Worm (Caenorhabditis elegans) whole organism, young adult: ENCODE results near the gene tab-1.
A peak's percentile ranks its signal among the peaks of the same experiment; 100 is the strongest.

Experiments used
- C17E4.6 ChIP-seq: fragments of 200-800 bp; sonication (Bioruptor generic); IDR thresholded peaks from 2 replicates; pipeline ENCODE4 v1.3.6; 2022; ENCODE audit warnings: missing genetic modification reagents, missing genetic modification characterization, missing compliant biosample characterization
- F52B5.7 ChIP-seq: sonication (generic microtip); optimal IDR thresholded peaks from 2 replicates; lab custom pipeline; 2016; ENCODE audit warnings: mild to moderate bottlenecking, missing genetic modification characterization, missing compliant biosample characterization
- F57A8.1 ChIP-seq: fragments of 200-800 bp; sonication (Bioruptor generic); optimal IDR thresholded peaks from 2 replicates; lab custom pipeline; 2018; ENCODE audit warnings: mild to moderate bottlenecking, missing genetic modification characterization, moderate library complexity, missing compliant biosample characterization
- T07F8.4 ChIP-seq: sonication (generic microtip); optimal IDR thresholded peaks from 2 replicates; lab custom pipeline; 2016; ENCODE audit warnings: mild to moderate bottlenecking, missing genetic modification characterization, moderate library complexity, missing compliant biosample characterization
- Y67H2A.10 ChIP-seq: fragments of 200-800 bp; sonication (Bioruptor generic); conservative IDR thresholded peaks from 2 replicates; pipeline ENCODE4 v1.3.6; 2022; ENCODE audit warnings: missing genetic modification reagents, missing genetic modification characterization, missing compliant biosample characterization
- ZK185.1 ChIP-seq: sonication (generic microtip); optimal IDR thresholded peaks from 2 replicates; lab custom pipeline; 2016; ENCODE audit warnings: mild to moderate bottlenecking, missing genetic modification characterization, missing compliant biosample characterization; ENCODE audit not compliant: poor library complexity, severe bottlenecking
- akir-1 ChIP-seq: fragments of 200-800 bp; sonication (Bioruptor generic); optimal IDR thresholded peaks from 2 replicates; lab custom pipeline; 2018; ENCODE audit warnings: mild to moderate bottlenecking, missing genetic modification characterization, moderate library complexity, missing compliant biosample characterization
- ama-1 ChIP-seq, 3 experiments: fragments of 150-350 bp in 1 of 3; sonication (generic microtip) in 2 of 3; optimal IDR thresholded peaks; 2 replicates each; lab custom pipeline; 2014 to 2018; ENCODE audit warnings: missing biosample characterization in 2 of 3, missing genetic modification characterization in 2 of 3, missing genetic modification reagents in 2 of 3
- athp-1 ChIP-seq: sonication (generic microtip); optimal IDR thresholded peaks from 2 replicates; lab custom pipeline; 2017; ENCODE audit warnings: mild to moderate bottlenecking, missing genetic modification characterization, missing compliant biosample characterization
- ccch-3 ChIP-seq: fragments of 200-800 bp; sonication (Bioruptor generic); optimal IDR thresholded peaks from 2 replicates; lab custom pipeline; 2018; ENCODE audit warnings: mild to moderate bottlenecking, missing genetic modification characterization, missing compliant biosample characterization
- cebp-1 ChIP-seq, 2 experiments: fragments of 200-800 bp in 1 of 2; sonication (Bioruptor generic) in 1 of 2; sonication (generic microtip) in 1 of 2; IDR thresholded peaks in 1 of 2; optimal IDR thresholded peaks in 1 of 2; 2 replicates each; pipeline versions ENCODE4 v1.3.6 to Lab custom; 2017 to 2022; ENCODE audit warnings: missing compliant biosample characterization in 2 of 2, missing genetic modification characterization in 2 of 2, mild to moderate bottlenecking in 1 of 2, missing genetic modification reagents in 1 of 2, moderate library complexity in 1 of 2
- ceh-100 ChIP-seq: fragments of 200-800 bp; sonication (Bioruptor generic); IDR thresholded peaks from 2 replicates; pipeline ENCODE4 v1.3.6; 2022; ENCODE audit warnings: missing genetic modification reagents, missing genetic modification characterization, missing compliant biosample characterization
- ceh-79 ChIP-seq: sonication (generic microtip); optimal IDR thresholded peaks from 2 replicates; lab custom pipeline; 2017; ENCODE audit warnings: mild to moderate bottlenecking, missing genetic modification characterization, missing compliant biosample characterization
- chd-7 ChIP-seq: sonication (generic microtip); optimal IDR thresholded peaks from 2 replicates; lab custom pipeline; 2016; ENCODE audit warnings: mild to moderate bottlenecking, missing genetic modification characterization, moderate library complexity, missing compliant biosample characterization
- die-1 ChIP-seq: sonication (generic microtip); optimal IDR thresholded peaks from 2 replicates; lab custom pipeline; 2016; ENCODE audit warnings: missing genotype, mild to moderate bottlenecking, missing genetic modification characterization, missing compliant biosample characterization
- egl-44 ChIP-seq: fragments of 200-800 bp; sonication (Bioruptor generic); IDR thresholded peaks from 2 replicates; pipeline ENCODE4 v1.3.6; 2022; ENCODE audit warnings: missing genetic modification reagents, missing genetic modification characterization, missing compliant biosample characterization
- egrh-3 ChIP-seq: fragments of 200-800 bp; sonication (Bioruptor generic); IDR thresholded peaks from 2 replicates; pipeline ENCODE4 v1.3.6; 2022; ENCODE audit warnings: missing genetic modification reagents, missing genetic modification characterization, missing compliant biosample characterization
- fkh-3 ChIP-seq: sonication (generic microtip); optimal IDR thresholded peaks from 2 replicates; lab custom pipeline; 2016; ENCODE audit warnings: mild to moderate bottlenecking, missing genetic modification characterization, missing compliant biosample characterization
- hlh-26 ChIP-seq: fragments of 200-800 bp; sonication (Bioruptor generic); conservative IDR thresholded peaks from 2 replicates; pipeline ENCODE4 v1.3.6; 2022; ENCODE audit warnings: missing genetic modification reagents, missing genetic modification characterization, missing compliant biosample characterization
- hmg-1.2 ChIP-seq: fragments of 200-800 bp; sonication (Bioruptor generic); IDR thresholded peaks from 2 replicates; pipeline ENCODE4 v1.3.6; 2022; ENCODE audit warnings: missing genetic modification reagents, missing genetic modification characterization, missing compliant biosample characterization
- hmg-20 ChIP-seq: fragments of 200-800 bp; sonication (Bioruptor generic); IDR thresholded peaks from 2 replicates; pipeline ENCODE4 v1.3.6; 2022; ENCODE audit warnings: missing genetic modification reagents, missing genetic modification characterization, missing compliant biosample characterization
- let-526 ChIP-seq: fragments of 200-800 bp; sonication (Bioruptor generic); IDR thresholded peaks from 2 replicates; pipeline ENCODE4 v1.3.6; 2022; ENCODE audit warnings: missing genetic modification reagents, missing genetic modification characterization, missing compliant biosample characterization
- lin-35 ChIP-seq, 3 experiments: fragments of 150-350 bp in 2 of 3; sonication (generic microtip) in 1 of 3; optimal IDR thresholded peaks; 2 replicates each; lab custom pipeline; 2014 to 2018; ENCODE audit warnings: missing biosample characterization in 3 of 3, missing genetic modification characterization in 3 of 3, missing genetic modification reagents in 3 of 3
- lsy-27 ChIP-seq: sonication (generic microtip); optimal IDR thresholded peaks from 2 replicates; lab custom pipeline; 2017; ENCODE audit warnings: missing genetic modification characterization, mild to moderate bottlenecking, missing compliant biosample characterization, antibody characterized with exemption, missing genotype, borderline replicate concordance; ENCODE audit not compliant: insufficient read depth
- madf-3 ChIP-seq: fragments of 200-800 bp; sonication (Bioruptor generic); IDR thresholded peaks from 2 replicates; pipeline ENCODE4 v1.3.6; 2022; ENCODE audit warnings: missing genetic modification reagents, missing genetic modification characterization, missing compliant biosample characterization
- nfya-1 ChIP-seq: sonication (generic microtip); optimal IDR thresholded peaks from 2 replicates; lab custom pipeline; 2017; ENCODE audit warnings: antibody characterized with exemption, missing compliant biosample characterization, missing genetic modification characterization, borderline replicate concordance; ENCODE audit not compliant: insufficient read depth
- nhr-120 ChIP-seq: fragments of 200-800 bp; sonication (Bioruptor generic); IDR thresholded peaks from 2 replicates; pipeline ENCODE4 v1.3.6; 2022; ENCODE audit warnings: missing genetic modification characterization, missing compliant biosample characterization
- pbrm-1 ChIP-seq: fragments of 200-800 bp; sonication (Bioruptor generic); IDR thresholded peaks from 2 replicates; pipeline ENCODE4 v1.3.6; 2022; ENCODE audit warnings: missing genetic modification reagents, missing genetic modification characterization, missing compliant biosample characterization
- rcor-1 ChIP-seq: fragments of 200-800 bp; sonication (Bioruptor generic); IDR thresholded peaks from 2 replicates; pipeline ENCODE4 v1.3.6; 2022; ENCODE audit warnings: missing genetic modification reagents, missing genetic modification characterization, missing compliant biosample characterization
- sdz-38 ChIP-seq: sonication (generic microtip); optimal IDR thresholded peaks from 2 replicates; lab custom pipeline; 2016; ENCODE audit warnings: missing genotype, missing genetic modification characterization, missing compliant biosample characterization
- sea-2 ChIP-seq: fragments of 200-800 bp; sonication (Bioruptor generic); IDR thresholded peaks from 2 replicates; pipeline ENCODE4 v1.3.6; 2022; ENCODE audit warnings: missing genetic modification characterization, missing compliant biosample characterization
- snpc-4 ChIP-seq, 5 experiments: fragments of 150-350 bp in 1 of 5; sonication (generic microtip) in 4 of 5; optimal IDR thresholded peaks; 2 replicates each; lab custom pipeline; 2014 to 2018; ENCODE audit warnings: missing genetic modification characterization in 5 of 5, missing biosample characterization in 3 of 5, antibody characterized with exemption in 2 of 5, mild to moderate bottlenecking in 2 of 5, missing compliant biosample characterization in 2 of 5, missing genotype in 2 of 5, moderate library complexity in 2 of 5, missing genetic modification reagents in 1 of 5
- tbx-9 ChIP-seq: sonication (generic microtip); optimal IDR thresholded peaks from 2 replicates; lab custom pipeline; 2016; ENCODE audit warnings: borderline replicate concordance, missing genetic modification characterization, inconsistent platforms, missing compliant biosample characterization
- unc-130 ChIP-seq: sonication (generic microtip); optimal IDR thresholded peaks from 2 replicates; lab custom pipeline; 2016; ENCODE audit warnings: missing genetic modification reagents, missing genetic modification characterization, missing compliant biosample characterization
- zim-3 ChIP-seq: sonication (generic microtip); optimal IDR thresholded peaks from 2 replicates; lab custom pipeline; 2017; ENCODE audit warnings: mild to moderate bottlenecking, missing genetic modification characterization, moderate library complexity, missing compliant biosample characterization
- ztf-25 ChIP-seq: fragments of 200-800 bp; sonication (Bioruptor generic); IDR thresholded peaks from 2 replicates; pipeline ENCODE4 v1.3.6; 2022; ENCODE audit warnings: missing genetic modification reagents, missing genetic modification characterization, missing compliant biosample characterization
- ztf-28 ChIP-seq: fragments of 200-800 bp; sonication (Bioruptor generic); IDR thresholded peaks from 2 replicates; pipeline ENCODE4 v1.3.6; 2022; ENCODE audit warnings: missing genetic modification reagents, missing genetic modification characterization, missing compliant biosample characterization

The tab-1 gene

DNA sequence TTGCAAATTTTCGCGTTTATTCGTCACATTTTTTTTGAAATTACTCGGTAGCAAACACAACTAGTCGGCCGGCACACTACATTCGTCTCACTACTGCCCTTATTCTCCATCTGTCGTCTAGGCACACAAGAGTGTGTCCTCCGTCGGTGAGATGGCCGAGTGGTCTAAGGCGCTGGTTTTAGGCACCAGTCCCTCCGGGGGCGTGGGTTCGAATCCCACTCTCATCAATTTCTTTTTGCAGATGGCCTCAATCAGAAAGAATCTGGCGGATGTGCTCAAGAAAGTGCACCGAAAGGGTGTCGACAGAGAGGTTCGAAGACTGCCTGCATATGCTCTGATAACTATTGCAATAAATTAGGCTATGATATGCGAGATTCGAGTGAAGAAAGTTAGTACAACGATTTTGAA, 49.9 kb downstream of the tab-1 start (continued):
- TF ChIP-seq hmg-20 (GFP tag; lab: Robert Waterston, UW) (peak; percentile 21; the same call in 1 of the 2 replicates), sea-2 (GFP tag; lab: Robert Waterston, UW) (no peak), let-526 (GFP tag; lab: Robert Waterston, UW) (no peak), C17E4.6 (no peak), hlh-26 (GFP tag; lab: Robert Waterston, UW) (no peak), egrh-3 (peak; percentile 64), F57A8.1 (GFP tag; lab: Kevin White, UChicago) (no peak), ccch-3 (GFP tag; lab: Kevin White, UChicago) (no peak), ama-1 (optimal IDR thresholded peaks at IDR 0.05; lab: Kevin White, UChicago) (no peak), ama-1 (GFP tag; optimal IDR thresholded peaks at IDR 0.05; lab: Kevin White, UChicago) (peak; percentile 33 to 87), tbx-9 (no peak), chd-7 (tag; lab: Kevin White, UChicago) (peak; percentile 72), ztf-28 (0 out of 2 replicates have a peak, but pooled peaks have one; percentile 49), unc-130 (no peak), zim-3 (tag; lab: Kevin White, UChicago) (no peak), athp-1 (tag; lab: Kevin White, UChicago) (peak; percentile 51), akir-1 (GFP tag; lab: Kevin White, UChicago) (peak; percentile 64), T07F8.4 (no peak), sdz-38 (tag; lab: Kevin White, UChicago) (no peak), lin-35 (GFP tag; optimal IDR thresholded peaks at IDR 0.05; lab: Kevin White, UChicago) (peak in 1 of 3 experiments; percentile 33), nhr-120 (GFP tag; lab: Robert Waterston, UW) (no peak), rcor-1 (GFP tag; lab: Robert Waterston, UW) (peak; percentile 72), pbrm-1 (GFP tag; lab: Robert Waterston, UW) (peak; percentile 83), egl-44 (GFP tag; lab: Robert Waterston, UW) (no peak), fkh-3 (tag; lab: Kevin White, UChicago) (peak; percentile 48), ceh-79 (tag; lab: Kevin White, UChicago) (no peak), cebp-1 (GFP tag; IDR thresholded peaks at IDR 0.05; lab: Robert Waterston, UW) (no peak), cebp-1 (tag; optimal IDR thresholded peaks at IDR 0.05; lab: Kevin White, UChicago) (peak; percentile 72), snpc-4 (GFP tag; optimal IDR thresholded peaks at IDR 0.05; lab: Kevin White, UChicago) (peak; percentile 38), snpc-4 (tag; optimal IDR thresholded peaks at IDR 0.05; lab: Kevin White, UChicago) (peak; percentile 11 to 66 (median 39)), lsy-27 (tag; lab: Kevin White, UChicago) (no peak), hmg-1.2 (peak; percentile 62), ZK185.1 (peak; percentile 82), ztf-25 (GFP tag; lab: Robert Waterston, UW) (peak; percentile 82), Y67H2A.10 (GFP tag; lab: Robert Waterston, UW) (0 out of 2 replicates have a peak, but pooled peaks have one; percentile 46), die-1 (tag; lab: Kevin White, UChicago) (peak; percentile 61), nfya-1 (tag; lab: Kevin White, UChicago) (no peak), madf-3 (GFP tag; lab: Robert Waterston, UW) (peak; percentile 79), F52B5.7 (tag; lab: Kevin White, UChicago) (peak; percentile 74), ceh-100 (GFP tag; lab: Robert Waterston, UW) (peak; percentile 26; the same call in 1 of the 2 replicates)
